Fruit fly (Drosophila melanogaster): ENCODE data around the gene CG18814.

The CG18814 gene

DNA sequence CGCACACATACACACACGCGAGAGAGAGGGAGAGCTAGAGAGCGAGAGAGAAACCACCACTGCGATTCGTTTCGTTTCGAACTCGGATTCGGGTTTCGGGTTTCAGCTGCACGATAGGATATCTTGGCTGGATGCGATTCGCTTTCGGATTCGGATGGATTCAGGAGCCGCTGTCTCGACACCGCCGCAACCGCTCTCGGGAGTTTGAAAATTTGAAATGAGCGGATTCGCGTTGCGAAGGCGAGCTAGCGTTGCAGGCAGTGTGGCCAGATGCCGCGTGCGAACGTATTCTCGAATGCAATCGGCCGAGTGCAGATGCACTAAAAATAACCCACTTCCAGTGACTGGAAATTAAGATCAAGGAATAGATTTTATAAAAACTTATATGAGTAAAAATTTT lies 41.9 kb downstream of the CG18814 start, which contains the start of gene fax (continued):
- TF ChIP-seq Hsf (GFP tag; optimal IDR thresholded peaks at IDR 0.05) = no peak
- no peak; the same call in 2 of the 3 replicates for TF ChIP-seq jigr1 (GFP tag; IDR thresholded peaks at IDR 0.05)
- no peak for TF ChIP-seq Ssrp (tag; optimal IDR thresholded peaks at IDR 0.05)
- no peak for TF ChIP-seq CG5953 (GFP tag; IDR thresholded peaks at IDR 0.05)
- peak; percentile 57 for TF ChIP-seq amos (GFP tag; IDR thresholded peaks at IDR 0.05; ENCODE audit: partially characterized antibody)
- no peak for TF ChIP-seq pan (optimal IDR thresholded peaks at IDR 0.05)
- no peak for TF ChIP-seq pan (GFP tag; optimal IDR thresholded peaks at IDR 0.05 in 1 of 2, IDR thresholded peaks at IDR 0.05 in 1 of 2)
- no peak for TF ChIP-seq cad (GFP tag; optimal IDR thresholded peaks at IDR 0.05)
- TF ChIP-seq ssp (GFP tag; IDR thresholded peaks at IDR 0.05) = no peak
- no peak for TF ChIP-seq Usf (GFP tag; optimal IDR thresholded peaks at IDR 0.05)
- peak; percentile 3 for TF ChIP-seq Xbp1 (GFP tag; optimal IDR thresholded peaks at IDR 0.05)
- TF ChIP-seq CG5245 (GFP tag; optimal IDR thresholded peaks at IDR 0.05) = no peak
- no peak for TF ChIP-seq CG8478 (optimal IDR thresholded peaks at IDR 0.05)
- no peak for TF ChIP-seq Scr (GFP tag; IDR thresholded peaks at IDR 0.05; ENCODE audit: partially characterized antibody)
- no peak for TF ChIP-seq btn (GFP tag; optimal IDR thresholded peaks at IDR 0.05)
- TF ChIP-seq unc-4 (GFP tag; IDR thresholded peaks at IDR 0.05; ENCODE audit: partially characterized antibody) = no peak
- peak; percentile 79 for TF ChIP-seq E2f2 (GFP tag; IDR thresholded peaks at IDR 0.05)
- TF ChIP-seq Neu2 (GFP tag; optimal IDR thresholded peaks at IDR 0.05; ENCODE audit: borderline replicate concordance) = no peak
- TF ChIP-seq shn (GFP tag; optimal IDR thresholded peaks at IDR 0.05) = no peak
- no peak for TF ChIP-seq CG18764 (GFP tag; optimal IDR thresholded peaks at IDR 0.05)
- no peak for TF ChIP-seq CG6683 (GFP tag; optimal IDR thresholded peaks at IDR 0.05)
- no peak for TF ChIP-seq Taf1 (GFP tag; IDR thresholded peaks at IDR 0.05)
- TF ChIP-seq ac (GFP tag; optimal IDR thresholded peaks at IDR 0.05) = peak; percentile 51
- peak; percentile 24 for TF ChIP-seq phol (tag; optimal IDR thresholded peaks at IDR 0.05)
- no peak for TF ChIP-seq CG3281 (GFP tag; optimal IDR thresholded peaks at IDR 0.05)
- TF ChIP-seq ci (GFP tag; IDR thresholded peaks at IDR 0.05) = peak; percentile 74; the same call in 2 of the 3 replicates
- no peak for TF ChIP-seq crc (GFP tag; optimal IDR thresholded peaks at IDR 0.05)
- TF ChIP-seq da (GFP tag; optimal IDR thresholded peaks at IDR 0.05) = no peak
- TF ChIP-seq dm (GFP tag; optimal IDR thresholded peaks at IDR 0.05) = no peak
- TF ChIP-seq CG12659 (GFP tag; optimal IDR thresholded peaks at IDR 0.05) = peak; percentile 69
- no peak for TF ChIP-seq CG30403 (GFP tag; optimal IDR thresholded peaks at IDR 0.05)
- peak; percentile 91 for TF ChIP-seq sens (GFP tag)
- TF ChIP-seq yki (optimal IDR thresholded peaks at IDR 0.05) = peak; percentile 45
- TF ChIP-seq CG18476 (GFP tag; optimal IDR thresholded peaks at IDR 0.05) = no peak
- no peak for TF ChIP-seq CG4617 (GFP tag; optimal IDR thresholded peaks at IDR 0.05; ENCODE audit: borderline replicate concordance)
- no peak for TF ChIP-seq gt (GFP tag; IDR thresholded peaks at IDR 0.05)
- peak; percentile 37 for TF ChIP-seq gcm (GFP tag; optimal IDR thresholded peaks at IDR 0.05)
- no peak for TF ChIP-seq bowl (GFP tag; IDR thresholded peaks at IDR 0.05)
- TF ChIP-seq HLH4C (GFP tag; IDR thresholded peaks at IDR 0.05; ENCODE audit: partially characterized antibody) = peak; percentile 14; the same call in 1 of the 3 replicates
- no peak for TF ChIP-seq HmgD (GFP tag; optimal IDR thresholded peaks at IDR 0.05)
- peak; percentile 85 for TF ChIP-seq CG42726 (GFP tag; IDR thresholded peaks at IDR 0.05; ENCODE audit: partially characterized antibody)
- no peak for TF ChIP-seq CG11456 (GFP tag; IDR thresholded peaks at IDR 0.05)
- no peak for TF ChIP-seq CG10274 (GFP tag; optimal IDR thresholded peaks at IDR 0.05)
- TF ChIP-seq CG11504 (tag; optimal IDR thresholded peaks at IDR 0.05) = no peak
- peak; percentile 74 for TF ChIP-seq MESR4 (GFP tag; optimal IDR thresholded peaks at IDR 0.05)
- no peak for TF ChIP-seq tin (GFP tag; optimal IDR thresholded peaks at IDR 0.05)
- peak; percentile 26 for TF ChIP-seq CG12071 (GFP tag; optimal IDR thresholded peaks at IDR 0.05)
- no peak for TF ChIP-seq esg (GFP tag; conservative IDR thresholded peaks at IDR 0.05)
- TF ChIP-seq Dfd (GFP tag; optimal IDR thresholded peaks at IDR 0.05) = no peak
- peak; percentile 11 for TF ChIP-seq Side (GFP tag; optimal IDR thresholded peaks at IDR 0.05)
- TF ChIP-seq CkIIα-i1 (GFP tag; IDR thresholded peaks at IDR 0.05) = no peak
- peak; percentile 8 for TF ChIP-seq CG12219 (GFP tag; optimal IDR thresholded peaks at IDR 0.05)
- TF ChIP-seq CG7987 (GFP tag; optimal IDR thresholded peaks at IDR 0.05) = peak; percentile 69

All from whole organism, embryonic.